Worm (Caenorhabditis elegans): ENCODE measurements around the gene B0393.7.
"Not testable (repeated sequence)": the region's sequence is repeated elsewhere in the genome, so short reads cannot be mapped to it uniquely, and the experiment has no call there.

Gene B0393.7

ce11 chrIII:4796536-4796935 is 18.6 kb upstream of the B0393.7 start, which contains the start of gene tag-325:
TSS of gene tag-325 (plus strand) at chrIII:4796836.
- TF ChIP-seq cnd-1 (tag; optimal IDR thresholded peaks at IDR 0.05) (no peak), mep-1 (tag; optimal IDR thresholded peaks at IDR 0.05) (no peak), flh-1 (GFP tag; optimal IDR thresholded peaks at IDR 0.05) (no peak), lsy-2 (tag; optimal IDR thresholded peaks at IDR 0.05) (no peak), ceh-43 (GFP tag; optimal IDR thresholded peaks at IDR 0.05) (no peak), sem-2 (GFP tag; optimal IDR thresholded peaks at IDR 0.05) (no peak), nhr-12 (tag; optimal IDR thresholded peaks at IDR 0.05) (no peak), lin-13 (tag; optimal IDR thresholded peaks at IDR 0.05) (no peak), elt-1 (tag; optimal IDR thresholded peaks at IDR 0.05; ENCODE audit: borderline replicate concordance, insufficient read depth) (no peak), sptf-1 (tag; optimal IDR thresholded peaks at IDR 0.05) (no peak), mls-2 (tag; optimal IDR thresholded peaks at IDR 0.05) (no peak), nhr-28 (tag; optimal IDR thresholded peaks at IDR 0.05) (no peak)

ce11 chrIII:4796039-4796438 is 18.1 kb upstream of the B0393.7 start:
- TF ChIP-seq nhr-237 (tag; optimal IDR thresholded peaks at IDR 0.05) (peak; percentile 68), unc-120 (tag; optimal IDR thresholded peaks at IDR 0.05; ENCODE audit: poor library complexity, severe bottlenecking) (no peak), lsy-2 (tag; optimal IDR thresholded peaks at IDR 0.05) (peak; percentile 14), pha-4 (tag; optimal IDR thresholded peaks at IDR 0.05) (peak; percentile 68), hlh-1 (tag; optimal IDR thresholded peaks at IDR 0.05) (peak; percentile 16), ceh-39 (tag; optimal IDR thresholded peaks at IDR 0.05) (peak; percentile 69), blmp-1 (tag; optimal IDR thresholded peaks at IDR 0.05) (no peak), nhr-2 (tag; optimal IDR thresholded peaks at IDR 0.05) (peak; percentile 31), mep-1 (tag; optimal IDR thresholded peaks at IDR 0.05) (peak; percentile 42), ceh-83 (GFP tag; optimal IDR thresholded peaks at IDR 0.05) (no peak)

- TF ChIP-seq nhr-237 (tag; optimal IDR thresholded peaks at IDR 0.05) (no peak), bed-3 (GFP tag; optimal IDR thresholded peaks at IDR 0.05) (no peak), unc-62 (GFP tag; optimal IDR thresholded peaks at IDR 0.05) (no peak), unc-39 (tag; optimal IDR thresholded peaks at IDR 0.05) (no peak), mep-1 (tag; optimal IDR thresholded peaks at IDR 0.05) (no peak), hlh-1 (tag; optimal IDR thresholded peaks at IDR 0.05) (no peak), mab-5 (tag; optimal IDR thresholded peaks at IDR 0.05) (no peak), sem-2 (GFP tag; optimal IDR thresholded peaks at IDR 0.05) (no peak), M03D4.4 (tag; optimal IDR thresholded peaks at IDR 0.05) (no peak), zip-8 (tag; optimal IDR thresholded peaks at IDR 0.05) (no peak), blmp-1 (tag; optimal IDR thresholded peaks at IDR 0.05) (no peak), cnd-1 (tag; optimal IDR thresholded peaks at IDR 0.05) (no peak), pha-4 (tag; optimal IDR thresholded peaks at IDR 0.05) (no peak), nhr-12 (tag; optimal IDR thresholded peaks at IDR 0.05) (no peak), elt-1 (tag; optimal IDR thresholded peaks at IDR 0.05; ENCODE audit: borderline replicate concordance, insufficient read depth) (no peak), nhr-76 (tag; optimal IDR thresholded peaks at IDR 0.05) (no peak), ceh-83 (GFP tag; optimal IDR thresholded peaks at IDR 0.05) (no peak), ces-1 (GFP tag; optimal IDR thresholded peaks at IDR 0.05) (no peak), lin-32 (GFP tag; optimal IDR thresholded peaks at IDR 0.05) (no peak)
Observed at ce11 chrIII:4792560-4793136, 14.7 kb upstream of the B0393.7 start, which contains the start of gene mip-1. TSS of gene mip-1 (plus strand) at chrIII:4793086.

ce11 chrIII:4785714-4786113 is 7.8 kb upstream of the B0393.7 start, which contains the start of gene mel-28:
TSS of gene mel-28 (plus strand) at chrIII:4786080.
- TF ChIP-seq ceh-39 (tag; optimal IDR thresholded peaks at IDR 0.05) = no peak
- no peak for TF ChIP-seq ztf-11 (tag; optimal IDR thresholded peaks at IDR 0.05)
- TF ChIP-seq hlh-1 (tag; optimal IDR thresholded peaks at IDR 0.05) = no peak
- no peak for TF ChIP-seq flh-1 (GFP tag; optimal IDR thresholded peaks at IDR 0.05)
- no peak for TF ChIP-seq sem-2 (GFP tag; optimal IDR thresholded peaks at IDR 0.05)
- no peak for TF ChIP-seq blmp-1 (tag; optimal IDR thresholded peaks at IDR 0.05)
- TF ChIP-seq nhr-12 (tag; optimal IDR thresholded peaks at IDR 0.05) = no peak
- TF ChIP-seq lsy-2 (tag; optimal IDR thresholded peaks at IDR 0.05) = no peak
- no peak for TF ChIP-seq lin-32 (GFP tag; optimal IDR thresholded peaks at IDR 0.05)
- no peak for TF ChIP-seq snpc-4 (tag; optimal IDR thresholded peaks at IDR 0.05)
- no peak for TF ChIP-seq ceh-43 (GFP tag; optimal IDR thresholded peaks at IDR 0.05)
- TF ChIP-seq unc-39 (tag; optimal IDR thresholded peaks at IDR 0.05) = no peak
- no peak for TF ChIP-seq zip-8 (tag; optimal IDR thresholded peaks at IDR 0.05)
- no peak for TF ChIP-seq mls-2 (tag; optimal IDR thresholded peaks at IDR 0.05)

ce11 chrIII:4785131-4785530 is 7.2 kb upstream of the B0393.7 start, which contains the start of gene enu-3.2:
TSS of gene enu-3.2 (minus strand) at chrIII:4785235.
- TF ChIP-seq elt-1 (tag; optimal IDR thresholded peaks at IDR 0.05; ENCODE audit: borderline replicate concordance, insufficient read depth); lin-32 (GFP tag; optimal IDR thresholded peaks at IDR 0.05); hlh-1 (tag; optimal IDR thresholded peaks at IDR 0.05): not testable (repeated sequence)
